Fruit fly (Drosophila melanogaster): ENCODE data around the gene CG10336.

CG10336 gene

dm6 chr2L:18677910-18678639 lies 11.3 kb upstream of the CG10336 start (continued):
- TF ChIP-seq CG18619 (GFP tag; optimal IDR thresholded peaks at IDR 0.05): peak; percentile 9
- TF ChIP-seq E2f2 (GFP tag; IDR thresholded peaks at IDR 0.05): 0 out of 2 replicates have a peak, but pooled peaks have one; percentile 5
- TF ChIP-seq lilli (GFP tag; optimal IDR thresholded peaks at IDR 0.05): peak; percentile 20
- peak; percentile 12 for TF ChIP-seq nmo (GFP tag; optimal IDR thresholded peaks at IDR 0.05)
- 0 out of 2 replicates have a peak, but pooled peaks have one; percentile 29 for TF ChIP-seq Rfx (GFP tag; IDR thresholded peaks at IDR 0.05)
- TF ChIP-seq ATbp (GFP tag; optimal IDR thresholded peaks at IDR 0.05): no peak
- peak; percentile 13 for TF ChIP-seq phol (tag; optimal IDR thresholded peaks at IDR 0.05)
- peak; percentile 2 for TF ChIP-seq Hsf (GFP tag; optimal IDR thresholded peaks at IDR 0.05)
- TF ChIP-seq Xbp1 (GFP tag; optimal IDR thresholded peaks at IDR 0.05): peak; percentile 17
- no peak for TF ChIP-seq CG11560 (tag; IDR thresholded peaks at IDR 0.05)
- TF ChIP-seq otp (GFP tag; IDR thresholded peaks at IDR 0.05): 0 out of 3 replicates have a peak, but pooled peaks have one; percentile 4
- 0 out of 2 replicates have a peak, but pooled peaks have one; percentile 23 for TF ChIP-seq CG9932 (GFP tag; IDR thresholded peaks at IDR 0.05)
- peak; percentile 4 for TF ChIP-seq CG6654 (GFP tag; optimal IDR thresholded peaks at IDR 0.05)
- TF ChIP-seq CG17385 (GFP tag; optimal IDR thresholded peaks at IDR 0.05): peak; percentile 20
- TF ChIP-seq Six4 (GFP tag; optimal IDR thresholded peaks at IDR 0.05): no peak
- 0 out of 3 replicates have a peak, but pooled peaks have one; percentile 31 for TF ChIP-seq ci (GFP tag; IDR thresholded peaks at IDR 0.05)
- peak; percentile 50; the same call in 2 of the 3 replicates for TF ChIP-seq row (GFP tag; IDR thresholded peaks at IDR 0.05)
- peak; percentile 28 for TF ChIP-seq mam (GFP tag; optimal IDR thresholded peaks at IDR 0.05)
- no peak for TF ChIP-seq Sox100B (GFP tag; optimal IDR thresholded peaks at IDR 0.05)
- TF ChIP-seq Ptx1 (GFP tag; IDR thresholded peaks at IDR 0.05): peak; percentile 43; the same call in 1 of the 2 replicates
- peak; percentile 53 for TF ChIP-seq CG2120 (GFP tag; optimal IDR thresholded peaks at IDR 0.05)
- TF ChIP-seq CG11456 (GFP tag; IDR thresholded peaks at IDR 0.05): 0 out of 3 replicates have a peak, but pooled peaks have one; percentile 38
- TF ChIP-seq ind (GFP tag; optimal IDR thresholded peaks at IDR 0.05): peak; percentile 3
- TF ChIP-seq Dip3 (GFP tag; optimal IDR thresholded peaks at IDR 0.05): no peak
- peak; percentile 69 for TF ChIP-seq Med (GFP tag)
- peak; percentile 42 for TF ChIP-seq Fer1 (GFP tag; optimal IDR thresholded peaks at IDR 0.05)
- TF ChIP-seq CG30403 (GFP tag; optimal IDR thresholded peaks at IDR 0.05): peak; percentile 38

dm6 chr2L:18681903-18682302 lies 7.4 kb upstream of the CG10336 start, which contains the start of gene tos:
Gene tos (minus strand): TSS chr2L:18682075.
- TF ChIP-seq CG42726 (GFP tag; IDR thresholded peaks at IDR 0.05; ENCODE audit: partially characterized antibody) (no peak), CG4360 (GFP tag; IDR thresholded peaks at IDR 0.05) (no peak), Dp (GFP tag; optimal IDR thresholded peaks at IDR 0.05) (peak; percentile 91), CG6791 (GFP tag; IDR thresholded peaks at IDR 0.05; ENCODE audit: partially characterized antibody) (no peak; the same call in 2 of the 3 replicates), Hey (tag; optimal IDR thresholded peaks at IDR 0.05) (no peak), knrl (GFP tag; IDR thresholded peaks at IDR 0.05; ENCODE audit: partially characterized antibody) (no peak), CG14441 (GFP tag; IDR thresholded peaks at IDR 0.05) (no peak), CG18011 (GFP tag; optimal IDR thresholded peaks at IDR 0.05) (no peak), CG4617 (GFP tag; optimal IDR thresholded peaks at IDR 0.05; ENCODE audit: borderline replicate concordance) (peak; percentile 53), Ptx1 (GFP tag; IDR thresholded peaks at IDR 0.05) (no peak), nerfin-1 (tag; optimal IDR thresholded peaks at IDR 0.05) (no peak), Lpt (GFP tag; optimal IDR thresholded peaks at IDR 0.05) (no peak), pita (GFP tag; optimal IDR thresholded peaks at IDR 0.05) (no peak), CG1603 (tag; optimal IDR thresholded peaks at IDR 0.05) (peak; percentile 53), ERR (GFP tag; optimal IDR thresholded peaks at IDR 0.05) (no peak), sna (GFP tag; IDR thresholded peaks at IDR 0.05; ENCODE audit: partially characterized antibody) (no peak), CG11723 (GFP tag; optimal IDR thresholded peaks at IDR 0.05) (no peak), Myb (GFP tag; optimal IDR thresholded peaks at IDR 0.05) (peak; percentile 83), CG9797 (GFP tag; optimal IDR thresholded peaks at IDR 0.05) (peak; percentile 60), pan (optimal IDR thresholded peaks at IDR 0.05) (no peak), pan (GFP tag; optimal IDR thresholded peaks at IDR 0.05 in 1 of 2, IDR thresholded peaks at IDR 0.05 in 1 of 2) (no peak), sd (tag; optimal IDR thresholded peaks at IDR 0.05) (no peak), corto (GFP tag; optimal IDR thresholded peaks at IDR 0.05) (no peak)
